Fruit fly (Drosophila melanogaster) whole organism, pupa: ENCODE data around the gene CG11560.

Source experiments
- CG10348 ChIP-seq: fragments of 200-800 bp; sonication (Bioruptor generic); IDR thresholded peaks from 2 replicates; pipeline ENCODE4 v1.3.6; 2022; ENCODE audit warnings: missing biosample characterization, missing genetic modification characterization
- CG12605 ChIP-seq: fragments of 200-800 bp; sonication (Bioruptor generic); IDR thresholded peaks from 2 replicates; pipeline ENCODE4 v1.3.6; 2022; ENCODE audit warnings: missing biosample characterization, missing genetic modification characterization
- CG13204 ChIP-seq: fragments of 200-800 bp; sonication (Bioruptor generic); optimal IDR thresholded peaks from 2 replicates; lab custom pipeline; 2018; ENCODE audit warnings: missing biosample characterization, mild to moderate bottlenecking, missing genetic modification characterization, moderate library complexity
- CG14655 ChIP-seq: fragments of 200-800 bp; sonication (Bioruptor generic); optimal IDR thresholded peaks from 3 replicates; lab custom pipeline; 2017; ENCODE audit warnings: mild to moderate bottlenecking, missing biosample characterization, missing genetic modification reagents, missing genetic modification characterization
- CG15710 ChIP-seq: fragments of 200-800 bp; sonication (Bioruptor generic); optimal IDR thresholded peaks from 2 replicates; lab custom pipeline; 2018; ENCODE audit warnings: missing biosample characterization, mild to moderate bottlenecking, missing genetic modification characterization, moderate library complexity
- CG17806 ChIP-seq: fragments of 200-800 bp; sonication (Bioruptor generic); optimal IDR thresholded peaks from 2 replicates; lab custom pipeline; 2018; ENCODE audit warnings: missing biosample characterization, mild to moderate bottlenecking, missing genetic modification characterization, moderate library complexity
- CG32121 ChIP-seq: fragments of 200-800 bp; sonication (Bioruptor generic); IDR thresholded peaks from 2 replicates; pipeline ENCODE4 v1.3.6; 2022; ENCODE audit warnings: missing biosample characterization, missing genetic modification characterization
- CG4496 ChIP-seq: fragments of 200-800 bp; sonication (Bioruptor generic); IDR thresholded peaks from 3 replicates; pipeline ENCODE4 v1.3.6; 2022; ENCODE audit warnings: missing biosample characterization, missing genetic modification characterization
- CG8159 ChIP-seq: fragments of 200-800 bp; sonication (Bioruptor generic); optimal IDR thresholded peaks from 3 replicates; lab custom pipeline; 2018; ENCODE audit warnings: missing biosample characterization, mild to moderate bottlenecking, missing genetic modification characterization, moderate library complexity
- CG8301 ChIP-seq: fragments of 200-800 bp; sonication (Bioruptor generic); optimal IDR thresholded peaks from 2 replicates; lab custom pipeline; 2018; ENCODE audit warnings: missing biosample characterization, mild to moderate bottlenecking, missing genetic modification characterization
- CG9948 ChIP-seq: fragments of 200-800 bp; sonication (Bioruptor generic); optimal IDR thresholded peaks from 2 replicates; lab custom pipeline; 2018; ENCODE audit warnings: missing biosample characterization, mild to moderate bottlenecking, missing genetic modification characterization, moderate library complexity
- EcR ChIP-seq: fragments of 200-800 bp; sonication (Bioruptor generic); optimal IDR thresholded peaks from 3 replicates; lab custom pipeline; 2019; ENCODE audit warnings: missing biosample characterization, missing genetic modification characterization, mild to moderate bottlenecking, moderate library complexity, missing genetic modification reagents
- Ets98B ChIP-seq: fragments of 200-800 bp; sonication (Bioruptor generic); IDR thresholded peaks from 2 replicates; pipeline ENCODE4 v1.3.6; 2022; ENCODE audit warnings: missing biosample characterization, missing genetic modification characterization
- Snoo ChIP-seq: fragments of 200-800 bp; sonication (Bioruptor generic); optimal IDR thresholded peaks from 3 replicates; lab custom pipeline; 2017; ENCODE audit warnings: missing biosample characterization, mild to moderate bottlenecking, missing genetic modification characterization, inconsistent platforms
- fd96Ca ChIP-seq: fragments of 200-800 bp; sonication (Bioruptor generic); IDR thresholded peaks from 3 replicates; pipeline ENCODE4 v1.3.6; 2022; ENCODE audit warnings: missing biosample characterization, missing genetic modification characterization
- gl ChIP-seq: fragments of 200-800 bp; sonication (Bioruptor generic); optimal IDR thresholded peaks from 2 replicates; lab custom pipeline; 2018; ENCODE audit warnings: missing biosample characterization, mild to moderate bottlenecking, missing genetic modification characterization
- rn ChIP-seq: fragments of 200-800 bp; sonication (Bioruptor generic); IDR thresholded peaks from 2 replicates; pipeline ENCODE4 v1.3.6; 2022; ENCODE audit warnings: missing biosample characterization, missing genetic modification characterization

The CG11560 gene

dm6 chr3L:12145709-12146694 is 26.2 kb downstream of the CG11560 start, which contains the start of the genes eIF3l and Nrx-IV:
eIF3l (minus strand) TSS chr3L:12146097.
Nrx-IV (plus strand) TSS chr3L:12146519.
- TF ChIP-seq rn (GFP tag; lab: Robert Waterston, UW) (no peak), Snoo (tag; lab: Kevin White, UChicago) (no peak), CG15710 (tag; lab: Kevin White, UChicago) (no peak), Ets98B (GFP tag; lab: Robert Waterston, UW) (no peak), CG4496 (GFP tag; lab: Robert Waterston, UW) (0 out of 3 replicates have a peak, but pooled peaks have one; percentile 16)
- TF ChIP-seq, all 21 proteins: peak for 1

- no peak for TF ChIP-seq CG12605
- TF ChIP-seq CG15710 (tag; lab: Kevin White, UChicago): no peak
- no peak for TF ChIP-seq CG17806 (tag; lab: Kevin White, UChicago)
These were observed 27.2 kb downstream of the CG11560 start for dm6 chr3L:12146970-12147369.

- TF ChIP-seq fd96Ca (GFP tag; lab: Robert Waterston, UW) (no peak), CG8301 (tag; lab: Kevin White, UChicago) (no peak), rn (GFP tag; lab: Robert Waterston, UW) (no peak), Snoo (tag; lab: Kevin White, UChicago) (no peak), CG9948 (no peak), CG10348 (no peak), CG12605 (no peak), CG32121 (GFP tag; lab: Robert Waterston, UW) (no peak), Ets98B (GFP tag; lab: Robert Waterston, UW) (no peak)
These were observed 29.2 kb downstream of the CG11560 start, which contains the start of gene CG32099 for dm6 chr3L:12149024-12149423. CG32099 (plus strand) TSS chr3L:12149273.

dm6 chr3L:12162156-12162682 is 42.4 kb downstream of the CG11560 start:
- TF ChIP-seq CG10348 (no peak), Ets98B (GFP tag; lab: Robert Waterston, UW) (no peak), gl (tag; lab: Kevin White, UChicago) (no peak), CG14655 (GFP tag; lab: Kevin White, UChicago) (no peak), EcR (GFP tag; lab: Kevin White, UChicago) (no peak), CG9948 (no peak), Snoo (tag; lab: Kevin White, UChicago) (no peak), CG13204 (GFP tag; lab: Kevin White, UChicago) (no peak), CG12605 (no peak), CG8159 (tag; lab: Kevin White, UChicago) (no peak), CG4496 (GFP tag; lab: Robert Waterston, UW) (no peak), CG32121 (GFP tag; lab: Robert Waterston, UW) (no peak)

- TF ChIP-seq CG4496 (GFP tag; lab: Robert Waterston, UW) (peak; percentile 52; the same call in 2 of the 3 replicates), fd96Ca (GFP tag; lab: Robert Waterston, UW) (no peak), Ets98B (GFP tag; lab: Robert Waterston, UW) (0 out of 2 replicates have a peak, but pooled peaks have one; percentile 14), CG17806 (tag; lab: Kevin White, UChicago) (no peak), CG15710 (tag; lab: Kevin White, UChicago) (no peak)
These were observed 43.3 kb downstream of the CG11560 start for dm6 chr3L:12163082-12163481.

dm6 chr3L:12163693-12164092 is 43.9 kb downstream of the CG11560 start, which contains the start of gene CG9760:
CG9760 (minus strand) TSS chr3L:12163735.
- no peak for TF ChIP-seq gl (tag; lab: Kevin White, UChicago)
- TF ChIP-seq CG4496 (GFP tag; lab: Robert Waterston, UW): peak; percentile 80; the same call in 2 of the 3 replicates
- peak; percentile 62; the same call in 1 of the 2 replicates for TF ChIP-seq CG32121 (GFP tag; lab: Robert Waterston, UW)
- TF ChIP-seq fd96Ca (GFP tag; lab: Robert Waterston, UW): peak; percentile 65; the same call in 2 of the 3 replicates
- TF ChIP-seq, all 21 proteins: peak for 3
